Worm (Caenorhabditis elegans) whole organism, L4/young adult: ENCODE data around the gene cwp-5.

Experiments used
- dao-5 ChIP-seq: sonication (generic microtip); optimal IDR thresholded peaks from 2 replicates; lab custom pipeline; 2016; ENCODE audit warnings: missing genotype, missing genetic modification characterization, moderate library complexity, missing compliant biosample characterization
- him-1 ChIP-seq: sonication (generic microtip); optimal IDR thresholded peaks from 2 replicates; lab custom pipeline; 2016; ENCODE audit warnings: missing genotype, missing genetic modification reagents, missing genetic modification characterization, missing compliant biosample characterization

DNA sequence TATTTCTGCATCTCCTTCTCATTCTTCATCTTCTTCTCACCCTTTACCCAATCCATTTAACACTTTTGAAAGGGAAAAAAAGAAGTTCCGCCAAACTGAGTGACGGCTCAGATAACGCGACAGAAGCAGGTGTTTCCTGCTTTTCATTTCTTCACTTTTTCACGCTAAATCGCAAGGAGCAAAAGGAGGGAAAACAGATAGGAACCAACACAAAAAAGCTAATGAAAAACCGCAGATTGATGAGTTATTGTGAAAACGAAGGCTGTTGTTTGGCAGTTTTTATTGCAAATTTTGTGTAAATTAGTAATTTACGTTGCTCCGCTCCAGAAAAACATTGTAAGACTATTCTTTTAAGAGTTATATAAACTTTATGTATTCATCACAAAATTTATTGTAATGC is 10.6 kb upstream of the cwp-5 start:
- TF ChIP-seq him-1 (tag; lab: Kevin White, UChicago) (no peak), dao-5 (tag; lab: Kevin White, UChicago) (no peak)
